Worm (Caenorhabditis elegans): ENCODE measurements around the gene F36H5.4.

- TF ChIP-seq alr-1 (tag; optimal IDR thresholded peaks at IDR 0.05) = no peak
- TF ChIP-seq gmeb-1 (tag; optimal IDR thresholded peaks at IDR 0.05) = no peak
- no peak for TF ChIP-seq mdl-1 (tag; optimal IDR thresholded peaks at IDR 0.05)
- no peak for TF ChIP-seq elt-3 (tag; optimal IDR thresholded peaks at IDR 0.05)
- no peak for TF ChIP-seq fos-1 (tag; optimal IDR thresholded peaks at IDR 0.05)
- TF ChIP-seq lin-13 (GFP tag; optimal IDR thresholded peaks at IDR 0.05) = no peak
- TF ChIP-seq ama-1 (optimal IDR thresholded peaks at IDR 0.05) = no peak
- TF ChIP-seq snpc-4 (tag; optimal IDR thresholded peaks at IDR 0.05) = no peak
- TF ChIP-seq sma-3 (GFP tag; optimal IDR thresholded peaks at IDR 0.05) = no peak
Measured at ce11 chrII:1761564-1761963, at the start of gene F36H5.4.

Data from whole organism, L2 larva.